Worm (Caenorhabditis elegans) whole organism, late embryonic: ENCODE results near the gene upb-1.

Source experiments
- C08G9.2 ChIP-seq: sonication (generic microtip); optimal IDR thresholded peaks from 2 replicates; lab custom pipeline; 2016; ENCODE audit warnings: mild to moderate bottlenecking, missing genetic modification characterization, moderate library complexity, missing compliant biosample characterization
- C38D4.7 ChIP-seq: fragments of 200-800 bp; sonication (Bioruptor generic); optimal IDR thresholded peaks from 2 replicates; lab custom pipeline; 2018; ENCODE audit warnings: mild to moderate bottlenecking, missing genetic modification characterization, moderate library complexity, missing compliant biosample characterization
- K02D7.2 ChIP-seq: sonication (generic microtip); optimal IDR thresholded peaks from 2 replicates; lab custom pipeline; 2017; ENCODE audit warnings: mild to moderate bottlenecking, missing genetic modification characterization, missing compliant biosample characterization
- T23F11.4 ChIP-seq: fragments of 200-800 bp; sonication (Bioruptor generic); optimal IDR thresholded peaks from 2 replicates; lab custom pipeline; 2018; ENCODE audit warnings: mild to moderate bottlenecking, missing genetic modification characterization, missing compliant biosample characterization
- ama-1 ChIP-seq: fragments of 150-350 bp; optimal IDR thresholded peaks from 2 replicates; lab custom pipeline; 2014
- ceh-18 ChIP-seq: sonication (generic microtip); optimal IDR thresholded peaks from 2 replicates; lab custom pipeline; 2016; ENCODE audit warnings: missing genetic modification characterization, missing compliant biosample characterization
- ceh-2 ChIP-seq: sonication (generic microtip); optimal IDR thresholded peaks from 2 replicates; lab custom pipeline; 2016; ENCODE audit warnings: missing genotype, missing genetic modification characterization, missing compliant biosample characterization
- ceh-24 ChIP-seq: sonication (generic microtip); optimal IDR thresholded peaks from 2 replicates; lab custom pipeline; 2016; ENCODE audit warnings: mild to moderate bottlenecking, missing genetic modification characterization, missing compliant biosample characterization
- ceh-45 ChIP-seq: fragments of 200-800 bp; sonication (Bioruptor generic); IDR thresholded peaks from 2 replicates; pipeline ENCODE4 v1.3.6; 2022; ENCODE audit warnings: missing genetic modification reagents, missing genetic modification characterization, missing compliant biosample characterization
- ceh-48 ChIP-seq: sonication (generic microtip); optimal IDR thresholded peaks from 2 replicates; lab custom pipeline; 2016; ENCODE audit warnings: missing genetic modification characterization, inconsistent platforms, missing compliant biosample characterization
- ceh-6 ChIP-seq: fragments of 200-800 bp; sonication (Bioruptor generic); optimal IDR thresholded peaks from 2 replicates; lab custom pipeline; 2018; ENCODE audit warnings: mild to moderate bottlenecking, missing genetic modification characterization, missing compliant biosample characterization
- che-1 ChIP-seq: sonication (generic microtip); optimal IDR thresholded peaks from 2 replicates; lab custom pipeline; 2016; ENCODE audit warnings: mild to moderate bottlenecking, missing genetic modification characterization, missing compliant biosample characterization
- dmd-4 ChIP-seq: sonication (generic microtip); optimal IDR thresholded peaks from 2 replicates; lab custom pipeline; 2016; ENCODE audit warnings: borderline replicate concordance, missing genetic modification characterization, missing compliant biosample characterization
- ets-4 ChIP-seq: sonication (generic microtip); optimal IDR thresholded peaks from 2 replicates; lab custom pipeline; 2016; ENCODE audit warnings: missing genetic modification characterization, missing compliant biosample characterization
- fax-1 ChIP-seq: sonication (generic microtip); optimal IDR thresholded peaks from 2 replicates; lab custom pipeline; 2016; ENCODE audit warnings: missing genotype, missing genetic modification characterization, missing compliant biosample characterization
- fkh-6 ChIP-seq: sonication (generic microtip); optimal IDR thresholded peaks from 2 replicates; lab custom pipeline; 2016; ENCODE audit warnings: missing genetic modification characterization, missing compliant biosample characterization
- hlh-30 ChIP-seq: sonication (generic microtip); optimal IDR thresholded peaks from 2 replicates; lab custom pipeline; 2017; ENCODE audit warnings: antibody characterized with exemption, missing genetic modification characterization, missing compliant biosample characterization; ENCODE audit not compliant: insufficient read depth
- hlh-6 ChIP-seq: sonication (generic microtip); optimal IDR thresholded peaks from 2 replicates; lab custom pipeline; 2016; ENCODE audit warnings: missing genotype, missing genetic modification characterization, missing compliant biosample characterization
- lin-11 ChIP-seq: fragments of 200-800 bp; sonication (Bioruptor generic); optimal IDR thresholded peaks from 2 replicates; lab custom pipeline; 2018; ENCODE audit warnings: mild to moderate bottlenecking, missing genetic modification characterization, missing compliant biosample characterization
- mec-3 ChIP-seq: sonication (generic microtip); optimal IDR thresholded peaks from 2 replicates; lab custom pipeline; 2016; ENCODE audit warnings: borderline replicate concordance, missing genetic modification characterization, missing compliant biosample characterization
- nhr-232 ChIP-seq: sonication (generic microtip); optimal IDR thresholded peaks from 2 replicates; lab custom pipeline; 2016; ENCODE audit warnings: missing genetic modification characterization, missing compliant biosample characterization
- odd-2 ChIP-seq: sonication (generic microtip); optimal IDR thresholded peaks from 2 replicates; lab custom pipeline; 2017; ENCODE audit warnings: antibody characterized with exemption, mild to moderate bottlenecking, missing genetic modification characterization, missing compliant biosample characterization
- pag-3 ChIP-seq: sonication (generic microtip); optimal IDR thresholded peaks from 2 replicates; lab custom pipeline; 2016; ENCODE audit warnings: missing compliant biosample characterization, missing genetic modification characterization, borderline replicate concordance
- pax-1 ChIP-seq: fragments of 150-350 bp; optimal IDR thresholded peaks from 2 replicates; lab custom pipeline; 2014; ENCODE audit warnings: missing biosample characterization, missing genetic modification characterization
- pha-2 ChIP-seq: sonication (generic microtip); optimal IDR thresholded peaks from 2 replicates; lab custom pipeline; 2017; ENCODE audit warnings: mild to moderate bottlenecking, missing genetic modification characterization, missing compliant biosample characterization
- pros-1 ChIP-seq: fragments of 150-350 bp; optimal IDR thresholded peaks from 2 replicates; lab custom pipeline; 2014; ENCODE audit warnings: missing biosample characterization, missing genetic modification reagents, missing genetic modification characterization
- rnt-1 ChIP-seq: sonication (generic microtip); optimal IDR thresholded peaks from 2 replicates; lab custom pipeline; 2016; ENCODE audit warnings: missing genetic modification characterization, missing compliant biosample characterization
- sdc-2 ChIP-seq: sonication (generic microtip); optimal IDR thresholded peaks from 2 replicates; lab custom pipeline; 2016; ENCODE audit warnings: missing genotype, missing genetic modification characterization, missing compliant biosample characterization
- sox-2 ChIP-seq: fragments of 200-800 bp; sonication (Bioruptor generic); IDR thresholded peaks from 2 replicates; pipeline ENCODE4 v1.3.6; 2022; ENCODE audit warnings: missing genetic modification reagents, missing genetic modification characterization, missing compliant biosample characterization
- tbx-2 ChIP-seq: sonication (generic microtip); optimal IDR thresholded peaks from 2 replicates; lab custom pipeline; 2016; ENCODE audit warnings: missing genetic modification characterization, missing compliant biosample characterization
- ttx-3 ChIP-seq: sonication (generic microtip); optimal IDR thresholded peaks from 2 replicates; lab custom pipeline; 2016; ENCODE audit warnings: missing genetic modification reagents, missing genetic modification characterization, missing compliant biosample characterization
- unc-3 ChIP-seq, 2 experiments: fragments of 200-800 bp in 1 of 2; sonication (Bioruptor generic) in 1 of 2; sonication (generic microtip) in 1 of 2; conservative IDR thresholded peaks in 1 of 2; optimal IDR thresholded peaks in 1 of 2; 2 replicates each; pipeline versions ENCODE4 v1.3.6 to Lab custom; 2016 to 2022; ENCODE audit warnings: missing compliant biosample characterization in 2 of 2, missing genetic modification characterization in 2 of 2, missing genetic modification reagents in 1 of 2
- unc-42 ChIP-seq: sonication (generic microtip); optimal IDR thresholded peaks from 2 replicates; lab custom pipeline; 2016; ENCODE audit warnings: missing genotype, missing genetic modification characterization, missing compliant biosample characterization
- unc-86 ChIP-seq: sonication (generic microtip); optimal IDR thresholded peaks from 2 replicates; lab custom pipeline; 2016; ENCODE audit warnings: missing genetic modification characterization, missing compliant biosample characterization
- zip-5 ChIP-seq: sonication (generic microtip); optimal IDR thresholded peaks from 2 replicates; lab custom pipeline; 2016; ENCODE audit warnings: missing genetic modification characterization, missing compliant biosample characterization

The upb-1 gene

ce11 chrII:6320655-6321388, 30.9 kb upstream of the upb-1 start, which contains the start of gene efr-3:
Gene efr-3 (minus strand): TSS chrII:6321159.
- TF ChIP-seq nhr-232 (tag; lab: Kevin White, UChicago) (no peak), ceh-48 (tag; lab: Kevin White, UChicago) (peak; percentile 90), T23F11.4 (GFP tag; lab: Kevin White, UChicago) (no peak), hlh-30 (tag; lab: Kevin White, UChicago) (no peak), unc-42 (peak; percentile 6), C08G9.2 (tag; lab: Kevin White, UChicago) (no peak), pros-1 (tag; lab: Kevin White, UChicago) (no peak), unc-86 (tag; lab: Kevin White, UChicago) (no peak)

- TF ChIP-seq ama-1 (lab: Kevin White, UChicago) (no peak), ceh-24 (no peak), ceh-48 (tag; lab: Kevin White, UChicago) (no peak), zip-5 (no peak), dmd-4 (tag; lab: Kevin White, UChicago) (no peak)
These were observed 22.0 kb upstream of the upb-1 start for ce11 chrII:6311888-6312287.

ce11 chrII:6311459-6311858, 21.6 kb upstream of the upb-1 start:
- no peak for TF ChIP-seq ttx-3 (tag; lab: Kevin White, UChicago)
- TF ChIP-seq fax-1 = no peak
- no peak for TF ChIP-seq mec-3 (tag; lab: Kevin White, UChicago)
- no peak for TF ChIP-seq ceh-18
- no peak for TF ChIP-seq zip-5
- TF ChIP-seq ceh-6 = no peak
- TF ChIP-seq odd-2 (tag; lab: Kevin White, UChicago) = no peak
- TF ChIP-seq sdc-2 = no peak
- TF ChIP-seq dmd-4 (tag; lab: Kevin White, UChicago) = no peak
- no peak for TF ChIP-seq hlh-6
- TF ChIP-seq ceh-2 (tag; lab: Kevin White, UChicago) = no peak
- no peak for TF ChIP-seq ets-4 (tag; lab: Kevin White, UChicago)
- no peak for TF ChIP-seq pros-1 (tag; lab: Kevin White, UChicago)
- no peak for TF ChIP-seq fkh-6
- no peak for TF ChIP-seq unc-3 (GFP tag; conservative IDR thresholded peaks at IDR 0.05; lab: Robert Waterston, UW)
- TF ChIP-seq unc-3 (tag; optimal IDR thresholded peaks at IDR 0.05; lab: Kevin White, UChicago) = no peak
- no peak for TF ChIP-seq C38D4.7 (GFP tag; lab: Kevin White, UChicago)
- no peak for TF ChIP-seq lin-11 (tag; lab: Kevin White, UChicago)
- TF ChIP-seq pha-2 (tag; lab: Kevin White, UChicago) = no peak
- no peak for TF ChIP-seq che-1 (tag; lab: Kevin White, UChicago)
- no peak for TF ChIP-seq unc-86 (tag; lab: Kevin White, UChicago)

- TF ChIP-seq K02D7.2 (tag; lab: Kevin White, UChicago) = no peak
- no peak for TF ChIP-seq tbx-2
- no peak for TF ChIP-seq fax-1
- no peak for TF ChIP-seq pros-1 (tag; lab: Kevin White, UChicago)
- no peak for TF ChIP-seq pag-3 (tag; lab: Kevin White, UChicago)
- no peak for TF ChIP-seq ceh-45 (GFP tag; lab: Robert Waterston, UW)
- TF ChIP-seq dmd-4 (tag; lab: Kevin White, UChicago) = no peak
- TF ChIP-seq pax-1 = no peak
- TF ChIP-seq rnt-1 = no peak
- no peak for TF ChIP-seq sox-2
- no peak for TF ChIP-seq ceh-18
These were observed 19.3 kb upstream of the upb-1 start, which contains the start of gene glb-10 for ce11 chrII:6309198-6309597. Gene glb-10 (minus strand): TSS chrII:6309298.
